Comparison of ENCODE assay signal across 5 fruit fly cellular contexts in genomic region chrX:7696711-7697654, dm6.
A peak's percentile ranks its signal among the peaks of the same experiment; 100 is the strongest.
TF ChIP-seq lines count a peak whose summit lies in the region.

No protein-coding gene starts in this region.

TF ChIP-seq in whole organism, adult, 20 proteins besides CTCF, POLR2A, EP300 and RAD21 (continued from another document):
- TF ChIP-seq CG12768 (GFP tag; optimal IDR thresholded peaks at IDR 0.05; lab: Kevin White, UChicago): peak; percentile 96
- peak; percentile 89 for TF ChIP-seq CG7045 (GFP tag; optimal IDR thresholded peaks at IDR 0.05; lab: Kevin White, UChicago)
- TF ChIP-seq kay (GFP tag; lab: Kevin White, UChicago; ENCODE audit: borderline replicate concordance): peak; percentile 99

TF ChIP-seq in whole organism, embryonic, 481 proteins besides CTCF, POLR2A, EP300 and RAD21 (continued from another document and continues in another):
- peak; percentile 85 for TF ChIP-seq CG17829 (tag; optimal IDR thresholded peaks at IDR 0.05; lab: Kevin White, UChicago)
- peak; percentile 95 for TF ChIP-seq rib (GFP tag; IDR thresholded peaks at IDR 0.05; lab: Robert Waterston, UW)
- peak in 1 of 3 experiments; percentile 3 for TF ChIP-seq Stat92E (GFP tag; optimal IDR thresholded peaks at IDR 0.05; lab: Kevin White, UChicago)
- peak; percentile 76 for TF ChIP-seq corto (GFP tag; optimal IDR thresholded peaks at IDR 0.05; lab: Kevin White, UChicago)
- TF ChIP-seq CG2129 (GFP tag; IDR thresholded peaks at IDR 0.05; lab: Robert Waterston, UW; ENCODE audit: partially characterized antibody): no peak
- no peak for TF ChIP-seq dan (GFP tag; IDR thresholded peaks at IDR 0.05; lab: Robert Waterston, UW)
- no peak for TF ChIP-seq CG42726 (GFP tag; IDR thresholded peaks at IDR 0.05; lab: Robert Waterston, UW; ENCODE audit: partially characterized antibody)
- TF ChIP-seq CG11456 (GFP tag; IDR thresholded peaks at IDR 0.05; lab: Robert Waterston, UW): peak; percentile 91
- no peak for TF ChIP-seq vnd (GFP tag; IDR thresholded peaks at IDR 0.05; lab: Robert Waterston, UW; ENCODE audit: partially characterized antibody)
- TF ChIP-seq Gug (GFP tag; IDR thresholded peaks at IDR 0.05; lab: Robert Waterston, UW): peak; percentile 87
- TF ChIP-seq caup (GFP tag; optimal IDR thresholded peaks at IDR 0.05; lab: Kevin White, UChicago; ENCODE audit: severe bottlenecking): peak; percentile 95
- TF ChIP-seq ash1 (GFP tag; optimal IDR thresholded peaks at IDR 0.05; lab: Kevin White, UChicago): peak; percentile 38
- TF ChIP-seq CG4854 (GFP tag; optimal IDR thresholded peaks at IDR 0.05; lab: Kevin White, UChicago): peak; percentile 80
- peak; percentile 57 for TF ChIP-seq Camta (GFP tag; optimal IDR thresholded peaks at IDR 0.05; lab: Kevin White, UChicago)
- TF ChIP-seq HmgD (GFP tag; optimal IDR thresholded peaks at IDR 0.05; lab: Kevin White, UChicago): peak; percentile 20
- peak; percentile 67 for TF ChIP-seq CG9876 (GFP tag; optimal IDR thresholded peaks at IDR 0.05; lab: Kevin White, UChicago)
- peak; percentile 67; the same call in 1 of the 2 replicates for TF ChIP-seq CG11696 (GFP tag; IDR thresholded peaks at IDR 0.05; lab: Robert Waterston, UW)
- TF ChIP-seq tx (GFP tag; optimal IDR thresholded peaks at IDR 0.05; lab: Kevin White, UChicago): peak; percentile 85
- peak; percentile 65 for TF ChIP-seq oc (tag; optimal IDR thresholded peaks at IDR 0.05; lab: Kevin White, UChicago)
- TF ChIP-seq CG4404 (GFP tag; IDR thresholded peaks at IDR 0.05; lab: Robert Waterston, UW): peak; percentile 67
- TF ChIP-seq psq (GFP tag; optimal IDR thresholded peaks at IDR 0.05; lab: Kevin White, UChicago): peak; percentile 60
- TF ChIP-seq CG6175 (GFP tag; IDR thresholded peaks at IDR 0.05; lab: Robert Waterston, UW): peak; percentile 55; the same call in 1 of the 3 replicates
- TF ChIP-seq usp (GFP tag; optimal IDR thresholded peaks at IDR 0.05; lab: Kevin White, UChicago): no peak
- peak; percentile 55 for TF ChIP-seq eyg (GFP tag; optimal IDR thresholded peaks at IDR 0.05; lab: Kevin White, UChicago)
- peak; percentile 97 for TF ChIP-seq Hmr (GFP tag; optimal IDR thresholded peaks at IDR 0.05; lab: Kevin White, UChicago)
- TF ChIP-seq CG11093 (GFP tag; IDR thresholded peaks at IDR 0.05; lab: Robert Waterston, UW): peak; percentile 74; the same call in 2 of the 3 replicates
- peak; percentile 92 for TF ChIP-seq CG7556 (GFP tag; optimal IDR thresholded peaks at IDR 0.05; lab: Kevin White, UChicago)
- TF ChIP-seq Hsf (GFP tag; optimal IDR thresholded peaks at IDR 0.05; lab: Kevin White, UChicago): peak; percentile 88
- TF ChIP-seq hbn (GFP tag; IDR thresholded peaks at IDR 0.05; lab: Robert Waterston, UW; ENCODE audit: partially characterized antibody): no peak
- no peak for TF ChIP-seq bbx (GFP tag; IDR thresholded peaks at IDR 0.05; lab: Robert Waterston, UW; ENCODE audit: partially characterized antibody)

TF ChIP-seq in whole organism, prepupa, 60 proteins besides CTCF, POLR2A, EP300 and RAD21 (continued from another document and continues in another):
- TF ChIP-seq CG6163 (GFP tag; IDR thresholded peaks at IDR 0.05; lab: Robert Waterston, UW) (peak; percentile 93), CG6276 (GFP tag; optimal IDR thresholded peaks at IDR 0.05; lab: Kevin White, UChicago) (peak; percentile 96), CG4318 (GFP tag; optimal IDR thresholded peaks at IDR 0.05; lab: Kevin White, UChicago) (peak; percentile 91), CG31627 (GFP tag; optimal IDR thresholded peaks at IDR 0.05; lab: Kevin White, UChicago) (peak; percentile 94), CG8119 (GFP tag; IDR thresholded peaks at IDR 0.05; lab: Robert Waterston, UW) (peak; percentile 97), esn (GFP tag; optimal IDR thresholded peaks at IDR 0.05; lab: Kevin White, UChicago) (peak; percentile 95), Hr38 (GFP tag; optimal IDR thresholded peaks at IDR 0.05; lab: Kevin White, UChicago) (peak; percentile 33), Ets96B (tag; optimal IDR thresholded peaks at IDR 0.05; lab: Kevin White, UChicago) (peak; percentile 93), CG11902 (GFP tag; optimal IDR thresholded peaks at IDR 0.05; lab: Kevin White, UChicago) (peak; percentile 80), CG6854 (GFP tag; optimal IDR thresholded peaks at IDR 0.05; lab: Kevin White, UChicago) (peak; percentile 83), Sox102F (GFP tag; optimal IDR thresholded peaks at IDR 0.05; lab: Kevin White, UChicago) (peak; percentile 94), CG16779 (tag; optimal IDR thresholded peaks at IDR 0.05; lab: Kevin White, UChicago) (peak; percentile 83), lz (GFP tag; optimal IDR thresholded peaks at IDR 0.05; lab: Kevin White, UChicago) (peak; percentile 95), OdsH (GFP tag; optimal IDR thresholded peaks at IDR 0.05; lab: Kevin White, UChicago) (peak; percentile 96), Eip75B (GFP tag; optimal IDR thresholded peaks at IDR 0.05; lab: Kevin White, UChicago) (peak; percentile 93), Sox14 (GFP tag; optimal IDR thresholded peaks at IDR 0.05; lab: Kevin White, UChicago) (peak; percentile 96), CG32006 (GFP tag; optimal IDR thresholded peaks at IDR 0.05; lab: Kevin White, UChicago) (peak; percentile 96), Gug (GFP tag; IDR thresholded peaks at IDR 0.05; lab: Robert Waterston, UW) (peak; percentile 94), eg (GFP tag; IDR thresholded peaks at IDR 0.05; lab: Robert Waterston, UW) (peak; percentile 95), spab (GFP tag; optimal IDR thresholded peaks at IDR 0.05; lab: Kevin White, UChicago) (peak; percentile 86), topi (GFP tag; optimal IDR thresholded peaks at IDR 0.05; lab: Kevin White, UChicago) (peak; percentile 96), Sox15 (GFP tag; optimal IDR thresholded peaks at IDR 0.05; lab: Kevin White, UChicago) (peak; percentile 84), CG7368 (GFP tag; optimal IDR thresholded peaks at IDR 0.05; lab: Kevin White, UChicago) (peak; percentile 83), CG3919 (GFP tag; optimal IDR thresholded peaks at IDR 0.05; lab: Kevin White, UChicago) (peak; percentile 92), CG9139 (GFP tag; optimal IDR thresholded peaks at IDR 0.05; lab: Kevin White, UChicago) (peak; percentile 78), dac (GFP tag; optimal IDR thresholded peaks at IDR 0.05; lab: Kevin White, UChicago) (peak; percentile 90), Lpt (GFP tag; optimal IDR thresholded peaks at IDR 0.05; lab: Kevin White, UChicago) (peak; percentile 94), CG10631 (GFP tag; optimal IDR thresholded peaks at IDR 0.05; lab: Kevin White, UChicago) (peak; percentile 90), cyc (GFP tag; optimal IDR thresholded peaks at IDR 0.05; lab: Kevin White, UChicago) (peak; percentile 94), acj6 (GFP tag; optimal IDR thresholded peaks at IDR 0.05; lab: Kevin White, UChicago) (peak; percentile 95), CG6808 (GFP tag; optimal IDR thresholded peaks at IDR 0.05; lab: Kevin White, UChicago) (peak; percentile 90), Hr39 (GFP tag; optimal IDR thresholded peaks at IDR 0.05; lab: Kevin White, UChicago) (peak; percentile 95), svp (GFP tag; lab: Kevin White, UChicago) (peak; percentile 96), CG3032 (tag; optimal IDR thresholded peaks at IDR 0.05; lab: Kevin White, UChicago) (peak; percentile 93)

TF ChIP-seq in whole organism, pupa, 21 proteins besides CTCF, POLR2A, EP300 and RAD21 (continued from another document):
- TF ChIP-seq rn (GFP tag; IDR thresholded peaks at IDR 0.05; lab: Robert Waterston, UW): peak; percentile 69

TF ChIP-seq in whole organism, wandering third instar larva, 38 proteins besides CTCF, POLR2A, EP300 and RAD21 (continued from another document):
- TF ChIP-seq dl (GFP tag; optimal IDR thresholded peaks at IDR 0.05; lab: Kevin White, UChicago; ENCODE audit: insufficient read depth in 1 of 2, partially characterized antibody in 2 of 2): peak; percentile 96 to 98
- TF ChIP-seq sage (GFP tag; optimal IDR thresholded peaks at IDR 0.05; lab: Kevin White, UChicago): peak; percentile 92
- peak; percentile 97 for TF ChIP-seq HLH106 (tag; optimal IDR thresholded peaks at IDR 0.05; lab: Kevin White, UChicago)
- TF ChIP-seq rgr (GFP tag; optimal IDR thresholded peaks at IDR 0.05; lab: Kevin White, UChicago): peak; percentile 97
- peak; percentile 95 for TF ChIP-seq woc (GFP tag; optimal IDR thresholded peaks at IDR 0.05; lab: Kevin White, UChicago)
- peak; percentile 95 for TF ChIP-seq br (GFP tag; optimal IDR thresholded peaks at IDR 0.05; lab: Kevin White, UChicago)
- peak; percentile 94 for TF ChIP-seq Hnf4 (GFP tag; optimal IDR thresholded peaks at IDR 0.05; lab: Kevin White, UChicago)
- no peak for TF ChIP-seq pan (optimal IDR thresholded peaks at IDR 0.05; lab: Kevin White, UChicago)
- TF ChIP-seq h (GFP tag; optimal IDR thresholded peaks at IDR 0.05; lab: Kevin White, UChicago): peak; percentile 98
- TF ChIP-seq Mio (GFP tag; optimal IDR thresholded peaks at IDR 0.05; lab: Kevin White, UChicago): peak; percentile 74
- peak; percentile 90 for TF ChIP-seq sv (GFP tag; optimal IDR thresholded peaks at IDR 0.05; lab: Kevin White, UChicago)
- no peak for TF ChIP-seq usp (GFP tag; optimal IDR thresholded peaks at IDR 0.05; lab: Kevin White, UChicago)
- no peak for TF ChIP-seq Hr78 (GFP tag; optimal IDR thresholded peaks at IDR 0.05; lab: Kevin White, UChicago)
- TF ChIP-seq fru (GFP tag; optimal IDR thresholded peaks at IDR 0.05; lab: Kevin White, UChicago): peak; percentile 96
- peak; percentile 79 for TF ChIP-seq Rel (GFP tag; optimal IDR thresholded peaks at IDR 0.05; lab: Kevin White, UChicago)
- peak; percentile 91 for TF ChIP-seq Rel (tag; optimal IDR thresholded peaks at IDR 0.05; lab: Kevin White, UChicago)
- TF ChIP-seq Sp1 (GFP tag; optimal IDR thresholded peaks at IDR 0.05; lab: Kevin White, UChicago): peak; percentile 97
- TF ChIP-seq Dfd (GFP tag; optimal IDR thresholded peaks at IDR 0.05; lab: Kevin White, UChicago): peak; percentile 79
